Fruit fly (Drosophila melanogaster) whole organism, embryonic: ENCODE measurements around the gene nuf.

Source experiments
- Asciz ChIP-seq: fragments of 200-800 bp; sonication (Bioruptor generic); optimal IDR thresholded peaks from 2 replicates; lab custom pipeline; 2017; ENCODE audit warnings: missing biosample characterization, mild to moderate bottlenecking, missing genetic modification characterization, missing genetic modification reagents
- CG1024 ChIP-seq: fragments of 200-800 bp; sonication (Bioruptor generic); IDR thresholded peaks from 2 replicates; pipeline ENCODE4 v1.3.6; 2022; ENCODE audit warnings: missing biosample characterization, missing genetic modification characterization
- CG10366 ChIP-seq: fragments of 200-800 bp; sonication (Bioruptor generic); IDR thresholded peaks from 2 replicates; pipeline ENCODE4 v1.3.6; 2022; ENCODE audit warnings: missing biosample characterization, missing genetic modification characterization
- CG11504 ChIP-seq: fragments of 200-800 bp; sonication (Bioruptor generic); optimal IDR thresholded peaks from 3 replicates; lab custom pipeline; 2019; ENCODE audit warnings: missing biosample characterization, mild to moderate bottlenecking, missing genetic modification characterization, moderate library complexity
- CG11695 ChIP-seq: fragments of 200-800 bp; sonication (Bioruptor generic); IDR thresholded peaks from 3 replicates; pipeline ENCODE4 v1.3.6; 2022; ENCODE audit warnings: missing biosample characterization, missing genetic modification characterization
- CG11696 ChIP-seq: fragments of 200-800 bp; sonication (Bioruptor generic); IDR thresholded peaks from 2 replicates; pipeline ENCODE4 v1.3.6; 2022; ENCODE audit warnings: missing biosample characterization, missing genetic modification characterization
- CG12104 ChIP-seq: fragments of 200-800 bp; sonication (Bioruptor generic); optimal IDR thresholded peaks from 3 replicates; lab custom pipeline; 2016; ENCODE audit warnings: missing biosample characterization, missing genetic modification characterization
- CG12299 ChIP-seq: fragments of 200-800 bp; sonication (Bioruptor generic); optimal IDR thresholded peaks from 2 replicates; lab custom pipeline; 2018; ENCODE audit warnings: missing biosample characterization, mild to moderate bottlenecking, missing genetic modification characterization
- CG13624 ChIP-seq: fragments of 200-800 bp; sonication (Bioruptor generic); optimal IDR thresholded peaks from 2 replicates; lab custom pipeline; 2016; ENCODE audit warnings: missing biosample characterization, missing genetic modification characterization
- CG17912 ChIP-seq: fragments of 200-800 bp; sonication (Bioruptor generic); optimal IDR thresholded peaks from 2 replicates; lab custom pipeline; 2018; ENCODE audit warnings: missing biosample characterization, mild to moderate bottlenecking, missing genetic modification characterization
- CG18599 ChIP-seq: fragments of 200-800 bp; sonication (Bioruptor generic); optimal IDR thresholded peaks from 3 replicates; lab custom pipeline; 2017; ENCODE audit warnings: missing biosample characterization, missing genetic modification characterization, mild to moderate bottlenecking, moderate library complexity, missing genetic modification reagents
- CG3847 ChIP-seq: fragments of 200-800 bp; sonication (Bioruptor generic); IDR thresholded peaks from 2 replicates; pipeline ENCODE4 v1.3.6; 2022; ENCODE audit warnings: missing biosample characterization, missing genetic modification characterization
- CG4730 ChIP-seq: fragments of 200-800 bp; sonication (Bioruptor generic); IDR thresholded peaks from 2 replicates; pipeline ENCODE4 v1.3.6; 2022; ENCODE audit warnings: missing biosample characterization, missing genetic modification characterization
- CG5180 ChIP-seq: fragments of 200-800 bp; sonication (Bioruptor generic); optimal IDR thresholded peaks from 3 replicates; lab custom pipeline; 2017; ENCODE audit warnings: missing biosample characterization, missing genetic modification characterization, mild to moderate bottlenecking, moderate library complexity, missing genetic modification reagents
- CG7745 ChIP-seq: fragments of 200-800 bp; sonication (Bioruptor generic); optimal IDR thresholded peaks from 2 replicates; lab custom pipeline; 2018; ENCODE audit warnings: missing biosample characterization, mild to moderate bottlenecking, missing genetic modification characterization, moderate library complexity
- CG8944 ChIP-seq: fragments of 200-800 bp; sonication (Bioruptor generic); optimal IDR thresholded peaks from 3 replicates; lab custom pipeline; 2016; ENCODE audit warnings: missing biosample characterization, missing genetic modification characterization
- CG9817 ChIP-seq: fragments of 200-800 bp; sonication (Bioruptor generic); optimal IDR thresholded peaks from 2 replicates; lab custom pipeline; 2018; ENCODE audit warnings: missing biosample characterization, mild to moderate bottlenecking, missing genetic modification characterization, moderate library complexity
- Camta ChIP-seq: fragments of 200-800 bp; sonication (Bioruptor generic); optimal IDR thresholded peaks from 2 replicates; lab custom pipeline; 2016; ENCODE audit warnings: missing biosample characterization, missing genetic modification characterization
- CrebB ChIP-seq: fragments of 200-800 bp; sonication (Bioruptor generic); optimal IDR thresholded peaks from 3 replicates; lab custom pipeline; 2018; ENCODE audit warnings: missing biosample characterization, mild to moderate bottlenecking, missing genetic modification characterization
- Dbx ChIP-seq: fragments of 200-800 bp; sonication (Bioruptor generic); IDR thresholded peaks from 3 replicates; pipeline ENCODE4 v1.3.6; 2022; ENCODE audit warnings: missing biosample characterization, missing genetic modification characterization
- Eip74EF ChIP-seq, 2 experiments: fragments of 200-800 bp in 1 of 2; fragments of >200 bp in 1 of 2; sonication (Bioruptor generic) in 1 of 2; optimal IDR thresholded peaks; 2 replicates each; lab custom pipeline; 2017 to 2019; ENCODE audit warnings: missing biosample characterization in 2 of 2, missing genetic modification characterization in 2 of 2, mild to moderate bottlenecking in 1 of 2, moderate library complexity in 1 of 2
- Ets65A ChIP-seq: fragments of 200-800 bp; sonication (Bioruptor generic); peaks from one replicate; lab custom pipeline; 2016; ENCODE audit warnings: missing biosample characterization, missing genetic modification characterization
- HHEX ChIP-seq: fragments of 200-800 bp; sonication (Bioruptor generic); optimal IDR thresholded peaks from 3 replicates; lab custom pipeline; 2017; ENCODE audit warnings: missing biosample characterization, mild to moderate bottlenecking, missing genetic modification characterization, missing genetic modification reagents
- Jarid2 ChIP-seq: fragments of 200-800 bp; sonication (Bioruptor generic); optimal IDR thresholded peaks from 3 replicates; lab custom pipeline; 2017; ENCODE audit warnings: mild to moderate bottlenecking, missing biosample characterization, missing genetic modification reagents, missing genetic modification characterization
- Lhr ChIP-seq: fragments of 200-800 bp; sonication (Bioruptor generic); optimal IDR thresholded peaks from 3 replicates; lab custom pipeline; 2017; ENCODE audit warnings: mild to moderate bottlenecking, missing biosample characterization, missing genetic modification reagents, missing genetic modification characterization
- MBD-R2 ChIP-seq: fragments of 200-800 bp; sonication (Bioruptor generic); IDR thresholded peaks from 2 replicates; pipeline ENCODE4 v1.3.6; 2022; ENCODE audit warnings: missing biosample characterization, missing genetic modification characterization
- Myb ChIP-seq: fragments of 200-800 bp; sonication (Bioruptor generic); optimal IDR thresholded peaks from 2 replicates; lab custom pipeline; 2016; ENCODE audit warnings: missing biosample characterization, missing genetic modification characterization
- PHDP ChIP-seq: fragments of 200-800 bp; sonication (Bioruptor generic); optimal IDR thresholded peaks from 3 replicates; lab custom pipeline; 2018; ENCODE audit warnings: missing biosample characterization, mild to moderate bottlenecking, missing genetic modification characterization, moderate library complexity
- Pdp1 ChIP-seq, 2 experiments: fragments of 200-800 bp; sonication (Bioruptor generic); optimal IDR thresholded peaks; 3 replicates each; lab custom pipeline; 2016; ENCODE audit warnings: missing biosample characterization in 2 of 2, missing genetic modification characterization in 2 of 2, mild to moderate bottlenecking in 1 of 2, moderate library complexity in 1 of 2
- Poxn ChIP-seq: fragments of 200-800 bp; sonication (Bioruptor generic); IDR thresholded peaks from 2 replicates; pipeline ENCODE4 v1.3.6; 2022; ENCODE audit warnings: missing biosample characterization, missing genetic modification characterization
- Tbp ChIP-seq: fragments of >200 bp; optimal IDR thresholded peaks from 2 replicates; lab custom pipeline; 2018; ENCODE audit warnings: missing biosample characterization, missing genetic modification characterization
- abd-A ChIP-seq: fragments of 200-800 bp; sonication (Bioruptor generic); optimal IDR thresholded peaks from 3 replicates; lab custom pipeline; 2019; ENCODE audit warnings: missing biosample characterization, mild to moderate bottlenecking, missing genetic modification characterization, moderate library complexity
- al ChIP-seq: fragments of 200-800 bp; sonication (Bioruptor generic); IDR thresholded peaks from 2 replicates; pipeline ENCODE4 v1.3.6; 2022; ENCODE audit warnings: missing biosample characterization, missing genetic modification characterization
- ap ChIP-seq: fragments of 200-800 bp; sonication (Bioruptor generic); IDR thresholded peaks from 2 replicates; pipeline ENCODE4 v1.3.6; 2022; ENCODE audit warnings: missing biosample characterization, missing genetic modification characterization
- ara ChIP-seq: fragments of 200-800 bp; sonication (Bioruptor generic); IDR thresholded peaks from 2 replicates; pipeline ENCODE4 v1.3.6; 2022; ENCODE audit warnings: missing biosample characterization, missing genetic modification characterization
- btn ChIP-seq: fragments of 200-800 bp; sonication (Bioruptor generic); optimal IDR thresholded peaks from 2 replicates; lab custom pipeline; 2016; ENCODE audit warnings: missing biosample characterization, missing genetic modification characterization
- fd64A ChIP-seq: fragments of 200-800 bp; sonication (Bioruptor generic); optimal IDR thresholded peaks from 3 replicates; lab custom pipeline; 2018; ENCODE audit warnings: missing biosample characterization, mild to moderate bottlenecking, missing genetic modification characterization
- hkb ChIP-seq, 2 experiments: fragments of 200-800 bp in 1 of 2; fragments of >200 bp in 1 of 2; sonication (Bioruptor generic) in 1 of 2; IDR thresholded peaks in 1 of 2; optimal IDR thresholded peaks in 1 of 2; 2 replicates each; pipeline versions ENCODE4 v1.3.6 to Lab custom; 2017 to 2022; ENCODE audit warnings: missing biosample characterization in 1 of 2, missing genetic modification characterization in 1 of 2
- inv ChIP-seq: fragments of 200-800 bp; sonication (Bioruptor generic); IDR thresholded peaks from 2 replicates; pipeline ENCODE4 v1.3.6; 2022; ENCODE audit warnings: missing biosample characterization, missing genetic modification characterization; ENCODE audit not compliant: partially characterized antibody
- klu ChIP-seq: fragments of 200-800 bp; sonication (Bioruptor generic); IDR thresholded peaks from 2 replicates; pipeline ENCODE4 v1.3.6; 2022; ENCODE audit warnings: missing biosample characterization, missing genetic modification characterization
- nerfin-2 ChIP-seq: fragments of 200-800 bp; sonication (Bioruptor generic); IDR thresholded peaks from 2 replicates; pipeline ENCODE4 v1.3.6; 2022; ENCODE audit warnings: missing biosample characterization, missing genetic modification characterization; ENCODE audit not compliant: partially characterized antibody
- nom ChIP-seq: fragments of 200-800 bp; sonication (Bioruptor generic); optimal IDR thresholded peaks from 2 replicates; lab custom pipeline; 2017; ENCODE audit warnings: missing biosample characterization, missing genetic modification characterization, mild to moderate bottlenecking, moderate library complexity, missing genetic modification reagents
- onecut ChIP-seq: fragments of 200-800 bp; sonication (Bioruptor generic); IDR thresholded peaks from 2 replicates; pipeline ENCODE4 v1.3.6; 2022; ENCODE audit warnings: missing biosample characterization, missing genetic modification characterization
- org-1 ChIP-seq: fragments of 200-800 bp; sonication (Bioruptor generic); optimal IDR thresholded peaks from 2 replicates; lab custom pipeline; 2017; ENCODE audit warnings: missing biosample characterization, missing genetic modification characterization
- pfk ChIP-seq: fragments of 200-800 bp; sonication (Bioruptor generic); optimal IDR thresholded peaks from 2 replicates; lab custom pipeline; 2018; ENCODE audit warnings: missing biosample characterization, mild to moderate bottlenecking, missing genetic modification characterization, moderate library complexity
- phol ChIP-seq: fragments of 200-800 bp; sonication (Bioruptor generic); optimal IDR thresholded peaks from 3 replicates; lab custom pipeline; 2018; ENCODE audit warnings: missing biosample characterization, mild to moderate bottlenecking, missing genetic modification characterization, moderate library complexity
- ranshi ChIP-seq: fragments of 200-800 bp; sonication (Bioruptor generic); IDR thresholded peaks from 2 replicates; pipeline ENCODE4 v1.3.6; 2022; ENCODE audit warnings: missing biosample characterization, missing genetic modification characterization
- tio ChIP-seq: fragments of 200-800 bp; sonication (Bioruptor generic); optimal IDR thresholded peaks from 2 replicates; lab custom pipeline; 2017; ENCODE audit warnings: missing biosample characterization, missing genetic modification characterization, inconsistent platforms
- vnd ChIP-seq: fragments of 200-800 bp; sonication (Bioruptor generic); IDR thresholded peaks from 3 replicates; pipeline ENCODE4 v1.3.6; 2022; ENCODE audit warnings: missing biosample characterization, missing genetic modification characterization; ENCODE audit not compliant: partially characterized antibody
- vvl ChIP-seq: fragments of 200-800 bp; sonication (Bioruptor generic); IDR thresholded peaks from 2 replicates; pipeline ENCODE4 v1.3.6; 2022; ENCODE audit warnings: missing biosample characterization, missing genetic modification characterization

The nuf gene

dm6 chr3L:14198216-14198615 lies 7.5 kb downstream of the nuf start (continued):
- TF ChIP-seq Dbx (GFP tag; lab: Robert Waterston, UW) (no peak), Eip74EF (GFP tag; optimal IDR thresholded peaks at IDR 0.05; lab: Kevin White, UChicago) (no peak), vnd (GFP tag; lab: Robert Waterston, UW) (no peak), CG1024 (GFP tag; lab: Robert Waterston, UW) (no peak), CG11696 (GFP tag; lab: Robert Waterston, UW) (peak; percentile 8; the same call in 1 of the 2 replicates), CG4730 (GFP tag; lab: Robert Waterston, UW) (no peak), Myb (GFP tag; lab: Kevin White, UChicago) (no peak), HHEX (GFP tag; lab: Kevin White, UChicago) (no peak), Camta (GFP tag; lab: Kevin White, UChicago) (no peak), PHDP (tag; lab: Kevin White, UChicago) (no peak), tio (no peak), CG11695 (GFP tag; lab: Robert Waterston, UW) (no peak), CG7745 (tag; lab: Kevin White, UChicago) (no peak), Tbp (no peak), onecut (GFP tag; lab: Robert Waterston, UW) (peak; percentile 92), pfk (GFP tag; lab: Kevin White, UChicago) (no peak), phol (tag; lab: Kevin White, UChicago) (no peak), inv (GFP tag; lab: Robert Waterston, UW) (no peak), CG5180 (GFP tag; lab: Kevin White, UChicago) (peak; percentile 5), CrebB (tag; lab: Kevin White, UChicago) (no peak), al (GFP tag; lab: Robert Waterston, UW) (no peak), CG10366 (GFP tag; lab: Robert Waterston, UW) (no peak), CG18599 (GFP tag; lab: Kevin White, UChicago) (no peak), Poxn (GFP tag; lab: Robert Waterston, UW) (no peak), abd-A (tag; lab: Kevin White, UChicago) (peak; percentile 25), Asciz (no peak), CG9817 (tag; lab: Kevin White, UChicago) (no peak), vvl (GFP tag; lab: Robert Waterston, UW) (peak; percentile 57; the same call in 1 of the 2 replicates), Pdp1 (GFP tag; optimal IDR thresholded peaks at IDR 0.05; lab: Kevin White, UChicago) (peak in 1 of 2 experiments; percentile 86), btn (GFP tag; lab: Kevin White, UChicago) (no peak), org-1 (GFP tag; lab: Kevin White, UChicago) (no peak), MBD-R2 (no peak)

dm6 chr3L:14200966-14201365 lies 10.3 kb downstream of the nuf start:
- TF ChIP-seq btn (GFP tag; lab: Kevin White, UChicago) (no peak), nerfin-2 (no peak), onecut (GFP tag; lab: Robert Waterston, UW) (0 out of 2 replicates have a peak, but pooled peaks have one; percentile 8), abd-A (tag; lab: Kevin White, UChicago) (peak; percentile 77), CG3847 (GFP tag; lab: Robert Waterston, UW) (no peak), hkb (optimal IDR thresholded peaks at IDR 0.05; lab: Kevin White, UChicago) (no peak), hkb (GFP tag; IDR thresholded peaks at IDR 0.05; lab: Robert Waterston, UW) (peak; percentile 52), nom (GFP tag; lab: Kevin White, UChicago) (peak; percentile 4), ara (GFP tag; lab: Robert Waterston, UW) (peak; percentile 27; the same call in 1 of the 2 replicates), ranshi (GFP tag; lab: Robert Waterston, UW) (no peak), ap (no peak), fd64A (no peak), Jarid2 (GFP tag; lab: Kevin White, UChicago) (peak; percentile 13), klu (GFP tag; lab: Robert Waterston, UW) (no peak), CG13624 (GFP tag; lab: Kevin White, UChicago) (peak; percentile 19), CG11504 (tag; lab: Kevin White, UChicago) (peak; percentile 7), CG12299 (tag; lab: Kevin White, UChicago) (no peak), CG8944 (no peak), CG17912 (GFP tag; lab: Kevin White, UChicago) (no peak), Ets65A (GFP tag; lab: Kevin White, UChicago) (no peak), CG12104 (no peak), Lhr (GFP tag; lab: Kevin White, UChicago) (no peak)
